Worm (Caenorhabditis elegans) whole organism, early embryonic: Measurements from ENCODE around the gene F42F12.11.

Experiments used
- B0310.2 ChIP-seq: sonication (generic microtip); optimal IDR thresholded peaks from 2 replicates; lab custom pipeline; 2016; ENCODE audit warnings: mild to moderate bottlenecking, missing genetic modification characterization, missing compliant biosample characterization
- F13C5.2 ChIP-seq: sonication (generic microtip); optimal IDR thresholded peaks from 2 replicates; lab custom pipeline; 2017; ENCODE audit warnings: mild to moderate bottlenecking, missing genetic modification characterization, inconsistent platforms, missing compliant biosample characterization
- aly-1 ChIP-seq: sonication (generic microtip); optimal IDR thresholded peaks from 2 replicates; lab custom pipeline; 2016; ENCODE audit warnings: missing genetic modification characterization, missing compliant biosample characterization
- ama-1 ChIP-seq: fragments of 150-350 bp; optimal IDR thresholded peaks from 2 replicates; lab custom pipeline; 2014
- ceh-13 ChIP-seq: fragments of 200-800 bp; sonication (Bioruptor generic); optimal IDR thresholded peaks from 2 replicates; lab custom pipeline; 2018; ENCODE audit warnings: mild to moderate bottlenecking, missing genetic modification characterization, missing compliant biosample characterization
- ceh-36 ChIP-seq: sonication (generic microtip); optimal IDR thresholded peaks from 2 replicates; lab custom pipeline; 2016; ENCODE audit warnings: missing genetic modification characterization, inconsistent platforms, missing compliant biosample characterization
- ets-7 ChIP-seq: sonication (generic microtip); optimal IDR thresholded peaks from 2 replicates; lab custom pipeline; 2016; ENCODE audit warnings: missing genotype, missing genetic modification characterization, missing compliant biosample characterization
- flt-1 ChIP-seq: fragments of 200-800 bp; sonication (Bioruptor generic); IDR thresholded peaks from 2 replicates; pipeline ENCODE4 v1.3.6; 2022; ENCODE audit warnings: missing genetic modification characterization, missing compliant biosample characterization
- hmbx-1 ChIP-seq: sonication (generic microtip); optimal IDR thresholded peaks from 2 replicates; lab custom pipeline; 2016; ENCODE audit warnings: mild to moderate bottlenecking, missing genetic modification characterization, missing compliant biosample characterization
- hmg-4 ChIP-seq: fragments of 200-800 bp; sonication (Bioruptor generic); optimal IDR thresholded peaks from 2 replicates; lab custom pipeline; 2018; ENCODE audit warnings: mild to moderate bottlenecking, missing genetic modification characterization, missing compliant biosample characterization
- hnd-1 ChIP-seq: sonication (generic microtip); optimal IDR thresholded peaks from 2 replicates; lab custom pipeline; 2016; ENCODE audit warnings: missing genetic modification characterization, missing compliant biosample characterization
- pes-1 ChIP-seq: fragments of 200-800 bp; sonication (Bioruptor generic); IDR thresholded peaks from 2 replicates; pipeline ENCODE4 v1.3.6; 2022; ENCODE audit warnings: missing genetic modification reagents, missing genetic modification characterization, missing compliant biosample characterization
- scrt-1 ChIP-seq: fragments of 200-800 bp; sonication (Bioruptor generic); IDR thresholded peaks from 2 replicates; pipeline ENCODE4 v1.3.6; 2022; ENCODE audit warnings: missing genetic modification characterization, missing compliant biosample characterization
- sea-1 ChIP-seq: fragments of 200-800 bp; sonication (Bioruptor generic); conservative IDR thresholded peaks from 2 replicates; pipeline ENCODE4 v1.3.6; 2022; ENCODE audit warnings: missing genetic modification characterization, missing compliant biosample characterization
- tbx-11 ChIP-seq: fragments of 200-800 bp; sonication (Bioruptor generic); IDR thresholded peaks from 2 replicates; pipeline ENCODE4 v1.3.6; 2022; ENCODE audit warnings: missing genetic modification characterization, missing compliant biosample characterization
- tbx-37 ChIP-seq: fragments of 200-800 bp; sonication (Bioruptor generic); conservative IDR thresholded peaks from 2 replicates; pipeline ENCODE4 v1.3.6; 2022; ENCODE audit warnings: missing genetic modification reagents, missing genetic modification characterization, missing compliant biosample characterization
- tra-4 ChIP-seq: sonication (generic microtip); optimal IDR thresholded peaks from 2 replicates; lab custom pipeline; 2017; ENCODE audit warnings: missing genetic modification characterization, missing compliant biosample characterization

Gene F42F12.11

DNA sequence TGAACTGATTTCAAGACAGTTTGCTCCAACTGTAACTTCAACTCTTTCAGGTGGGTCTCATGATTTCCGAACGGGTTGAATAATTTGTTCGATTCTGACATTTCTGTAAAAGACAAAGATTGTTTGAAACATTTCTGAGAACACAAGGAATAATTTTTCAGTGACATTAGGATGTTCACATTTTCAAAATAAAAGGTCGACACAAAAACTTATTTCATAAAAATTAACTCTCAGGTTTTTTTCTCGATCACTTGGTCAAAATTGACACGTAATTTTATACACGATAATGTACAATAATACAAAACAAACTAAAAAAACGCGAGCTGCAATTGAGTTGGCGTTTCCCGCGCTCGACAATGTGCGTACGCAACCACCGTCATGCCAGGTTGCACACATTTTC is 24.5 kb downstream of the F42F12.11 start, which contains the start of gene rif-1.2:
Gene rif-1.2 (minus strand): TSS at position 101 of the 400 bp plus-strand sequence.
- TF ChIP-seq aly-1: no peak
- TF ChIP-seq tbx-11: no peak
- no peak for TF ChIP-seq ceh-36 (tag; lab: Kevin White, UChicago)
- TF ChIP-seq sea-1 (GFP tag; lab: Robert Waterston, UW): no peak
- no peak for TF ChIP-seq tbx-37
- TF ChIP-seq ceh-13 (GFP tag; lab: Kevin White, UChicago): no peak
- TF ChIP-seq hnd-1: no peak
- no peak for TF ChIP-seq flt-1
- no peak for TF ChIP-seq ama-1 (lab: Kevin White, UChicago)
- no peak for TF ChIP-seq B0310.2 (tag; lab: Kevin White, UChicago)

ce11 chrX:12375783-12376182 is 29.0 kb downstream of the F42F12.11 start:
- TF ChIP-seq sea-1 (GFP tag; lab: Robert Waterston, UW) (no peak), tra-4 (tag; lab: Kevin White, UChicago) (no peak), tbx-37 (no peak), B0310.2 (tag; lab: Kevin White, UChicago) (no peak), ceh-13 (GFP tag; lab: Kevin White, UChicago) (no peak), F13C5.2 (tag; lab: Kevin White, UChicago) (no peak), scrt-1 (GFP tag; lab: Robert Waterston, UW) (no peak), hmbx-1 (no peak), hmg-4 (GFP tag; lab: Kevin White, UChicago) (no peak)

DNA sequence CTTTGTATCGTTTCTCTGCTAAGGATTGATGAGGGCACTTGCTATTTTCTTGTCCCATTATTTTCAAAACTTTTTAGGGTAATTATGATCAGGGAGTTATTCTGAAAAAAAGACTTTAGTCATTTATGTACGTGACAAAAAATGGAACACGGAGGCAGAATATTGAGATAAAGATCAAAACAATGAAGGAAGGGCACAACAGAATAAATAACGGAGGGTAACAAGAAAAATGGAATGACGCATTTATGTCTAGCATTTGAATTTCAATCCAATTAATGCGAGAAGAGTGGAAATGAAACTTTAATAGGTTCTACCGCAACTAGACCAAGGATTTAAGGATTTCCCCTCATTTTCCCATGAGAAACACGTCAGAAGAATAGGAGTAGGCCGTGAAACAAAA is 31.5 kb downstream of the F42F12.11 start, which contains the start of gene glb-13:
Gene glb-13 (minus strand): TSS at position 101 of the 400 bp plus-strand sequence.
- TF ChIP-seq tra-4 (tag; lab: Kevin White, UChicago): no peak

DNA sequence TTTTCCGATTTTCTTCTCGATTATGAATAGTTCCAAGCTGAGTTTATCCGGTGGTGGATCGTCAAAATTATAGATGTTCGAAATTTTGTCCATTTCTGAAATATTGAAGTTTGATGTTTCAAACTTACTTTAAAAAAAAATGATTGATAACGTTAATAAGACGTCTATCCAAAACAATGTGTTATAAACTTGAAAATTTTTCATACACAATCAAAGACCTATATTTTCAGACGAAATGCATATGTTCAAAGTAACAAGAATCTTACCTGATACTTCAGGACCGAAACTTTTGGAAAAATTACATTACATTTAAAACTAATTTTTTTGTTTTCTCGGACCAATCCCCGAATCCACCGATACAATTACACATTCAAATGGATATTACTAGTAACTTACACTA is 44.6 kb downstream of the F42F12.11 start, which contains the start of gene nekl-3:
Gene nekl-3 (minus strand): TSS at position 101 of the 400 bp plus-strand sequence.
- TF ChIP-seq tra-4 (tag; lab: Kevin White, UChicago) (no peak), tbx-37 (no peak), aly-1 (no peak), ets-7 (tag; lab: Kevin White, UChicago) (no peak)

ce11 chrX:12393786-12394308 is 47.0 kb downstream of the F42F12.11 start, which contains the start of gene F17E5.2:
Gene F17E5.2, plus strand, starts transcription at chrX:12394258.
- TF ChIP-seq aly-1: peak; percentile 32
- TF ChIP-seq sea-1 (GFP tag; lab: Robert Waterston, UW): no peak
- no peak for TF ChIP-seq hnd-1
- no peak for TF ChIP-seq ama-1 (lab: Kevin White, UChicago)
- TF ChIP-seq F13C5.2 (tag; lab: Kevin White, UChicago): peak; percentile 18
- 0 out of 2 replicates have a peak, but pooled peaks have one; percentile 18 for TF ChIP-seq tbx-11
- no peak for TF ChIP-seq ceh-36 (tag; lab: Kevin White, UChicago)
- peak; percentile 15; the same call in 1 of the 2 replicates for TF ChIP-seq flt-1
- no peak for TF ChIP-seq pes-1 (GFP tag; lab: Robert Waterston, UW)
- TF ChIP-seq hmg-4 (GFP tag; lab: Kevin White, UChicago): no peak
- TF ChIP-seq ets-7 (tag; lab: Kevin White, UChicago): no peak
- no peak for TF ChIP-seq scrt-1 (GFP tag; lab: Robert Waterston, UW)
- TF ChIP-seq tbx-37: no peak
- no peak for TF ChIP-seq ceh-13 (GFP tag; lab: Kevin White, UChicago)
